Fruit fly (Drosophila melanogaster): ENCODE data around the gene CG11619.

The CG11619 gene

DNA sequence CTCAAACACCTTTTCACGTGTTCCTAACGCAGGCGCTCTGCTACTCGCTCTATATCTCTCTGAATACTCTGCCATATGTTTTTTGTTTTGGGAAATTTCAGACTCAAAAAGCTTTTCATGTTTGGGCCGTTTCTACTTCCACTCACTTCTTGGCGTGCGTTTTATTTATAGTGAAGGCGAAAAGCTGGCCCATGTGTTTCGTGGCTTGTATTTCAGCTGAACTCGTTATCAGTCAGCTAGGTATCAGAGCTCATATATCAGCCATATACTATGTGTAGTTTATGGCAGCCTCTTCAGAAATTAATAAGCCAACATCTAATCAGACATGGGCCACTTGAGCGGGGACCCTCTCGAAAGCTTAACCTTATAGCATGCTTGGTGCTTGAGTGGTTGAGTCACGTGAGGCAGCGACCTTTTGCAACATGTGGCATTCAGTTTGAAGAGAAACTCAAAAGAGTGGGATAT, 6.4 kb upstream of the CG11619 start (continued):
- peak; percentile 72 for TF ChIP-seq salm (tag; optimal IDR thresholded peaks at IDR 0.05)
- no peak for TF ChIP-seq CG5953 (GFP tag; IDR thresholded peaks at IDR 0.05)
- TF ChIP-seq gce (GFP tag; IDR thresholded peaks at IDR 0.05), result no peak
- TF ChIP-seq CG12942 (GFP tag; optimal IDR thresholded peaks at IDR 0.05), result no peak
- no peak for TF ChIP-seq CG12659 (GFP tag; optimal IDR thresholded peaks at IDR 0.05)
- TF ChIP-seq jumu (GFP tag; optimal IDR thresholded peaks at IDR 0.05), result no peak
- TF ChIP-seq Hmx (GFP tag; optimal IDR thresholded peaks at IDR 0.05), result no peak
- no peak for TF ChIP-seq fd96Cb (tag; optimal IDR thresholded peaks at IDR 0.05)
- no peak for TF ChIP-seq dimm (GFP tag; IDR thresholded peaks at IDR 0.05)
- no peak for TF ChIP-seq gfzf (GFP tag; optimal IDR thresholded peaks at IDR 0.05)
- TF ChIP-seq MBD-R2 (GFP tag; IDR thresholded peaks at IDR 0.05), result 0 out of 2 replicates have a peak, but pooled peaks have one; percentile 12
- no peak for TF ChIP-seq CG10147 (GFP tag; optimal IDR thresholded peaks at IDR 0.05)
- TF ChIP-seq CTCF (GFP tag; optimal IDR thresholded peaks at IDR 0.05), result no peak
- TF ChIP-seq CG11504 (tag; optimal IDR thresholded peaks at IDR 0.05), result peak; percentile 77
- TF ChIP-seq Mad (GFP tag; optimal IDR thresholded peaks at IDR 0.05), result no peak
- no peak for TF ChIP-seq chif (GFP tag; optimal IDR thresholded peaks at IDR 0.05)
- peak; percentile 96 for TF ChIP-seq cwo (GFP tag; optimal IDR thresholded peaks at IDR 0.05)
- no peak for TF ChIP-seq ham (GFP tag; IDR thresholded peaks at IDR 0.05)
- no peak for TF ChIP-seq ssp (GFP tag; IDR thresholded peaks at IDR 0.05)
- peak; percentile 47 for TF ChIP-seq Hey (tag; optimal IDR thresholded peaks at IDR 0.05)
- no peak for TF ChIP-seq CG12155 (GFP tag; optimal IDR thresholded peaks at IDR 0.05)
- TF ChIP-seq mam (GFP tag; optimal IDR thresholded peaks at IDR 0.05), result no peak
- TF ChIP-seq ash1 (GFP tag; optimal IDR thresholded peaks at IDR 0.05), result no peak
- no peak for TF ChIP-seq luna (GFP tag; optimal IDR thresholded peaks at IDR 0.05)
- TF ChIP-seq croc (GFP tag; conservative IDR thresholded peaks at IDR 0.05), result no peak
- TF ChIP-seq CG10431 (GFP tag; optimal IDR thresholded peaks at IDR 0.05), result no peak
- no peak for TF ChIP-seq CG4424 (GFP tag; optimal IDR thresholded peaks at IDR 0.05)
- no peak for TF ChIP-seq CG15011 (GFP tag; optimal IDR thresholded peaks at IDR 0.05)
- TF ChIP-seq CG31441 (GFP tag; IDR thresholded peaks at IDR 0.05), result no peak
- TF ChIP-seq CG13287 (GFP tag; IDR thresholded peaks at IDR 0.05; ENCODE audit: partially characterized antibody), result no peak
- no peak for TF ChIP-seq pnt (GFP tag; optimal IDR thresholded peaks at IDR 0.05)
- peak; percentile 1 for TF ChIP-seq CG17912 (GFP tag; optimal IDR thresholded peaks at IDR 0.05)
- TF ChIP-seq CG12769 (tag; optimal IDR thresholded peaks at IDR 0.05), result peak; percentile 48
- TF ChIP-seq ems (GFP tag; optimal IDR thresholded peaks at IDR 0.05), result no peak
- no peak for TF ChIP-seq CG2199 (GFP tag; IDR thresholded peaks at IDR 0.05)
- TF ChIP-seq Hsf (GFP tag; optimal IDR thresholded peaks at IDR 0.05), result no peak
- no peak for TF ChIP-seq tgo (GFP tag; IDR thresholded peaks at IDR 0.05)
- TF ChIP-seq grn (GFP tag; optimal IDR thresholded peaks at IDR 0.05), result peak; percentile 89
- TF ChIP-seq CG6854 (GFP tag; optimal IDR thresholded peaks at IDR 0.05), result no peak
- no peak for TF ChIP-seq aop (GFP tag; IDR thresholded peaks at IDR 0.05)
- no peak for TF ChIP-seq emc (GFP tag; optimal IDR thresholded peaks at IDR 0.05)
- TF ChIP-seq ap (GFP tag; IDR thresholded peaks at IDR 0.05), result no peak
- TF ChIP-seq caup (GFP tag; optimal IDR thresholded peaks at IDR 0.05; ENCODE audit: severe bottlenecking), result no peak
- peak; percentile 29 for TF ChIP-seq PHDP (tag; optimal IDR thresholded peaks at IDR 0.05)
- no peak for TF ChIP-seq CG4820 (GFP tag; optimal IDR thresholded peaks at IDR 0.05)
- peak; percentile 26 for TF ChIP-seq CG17385 (GFP tag; optimal IDR thresholded peaks at IDR 0.05)
- TF ChIP-seq Antp (GFP tag; optimal IDR thresholded peaks at IDR 0.05), result no peak
- no peak for TF ChIP-seq Scr (GFP tag; IDR thresholded peaks at IDR 0.05; ENCODE audit: partially characterized antibody)
- no peak for TF ChIP-seq ranshi (GFP tag; IDR thresholded peaks at IDR 0.05)
- no peak for TF ChIP-seq toy (GFP tag; IDR thresholded peaks at IDR 0.05)
- TF ChIP-seq CG6175 (GFP tag; IDR thresholded peaks at IDR 0.05), result peak; percentile 61
- TF ChIP-seq Bgb (GFP tag; IDR thresholded peaks at IDR 0.05; ENCODE audit: partially characterized antibody), result no peak
- peak; percentile 92 for TF ChIP-seq exex (tag; optimal IDR thresholded peaks at IDR 0.05)
